Worm (Caenorhabditis elegans) whole organism, early embryonic: ENCODE results near the gene egli-1.

Source experiments
- B0310.2 ChIP-seq: sonication (generic microtip); optimal IDR thresholded peaks from 2 replicates; lab custom pipeline; 2016; ENCODE audit warnings: mild to moderate bottlenecking, missing genetic modification characterization, missing compliant biosample characterization
- F13C5.2 ChIP-seq: sonication (generic microtip); optimal IDR thresholded peaks from 2 replicates; lab custom pipeline; 2017; ENCODE audit warnings: mild to moderate bottlenecking, missing genetic modification characterization, inconsistent platforms, missing compliant biosample characterization
- aly-1 ChIP-seq: sonication (generic microtip); optimal IDR thresholded peaks from 2 replicates; lab custom pipeline; 2016; ENCODE audit warnings: missing genetic modification characterization, missing compliant biosample characterization
- ama-1 ChIP-seq: fragments of 150-350 bp; optimal IDR thresholded peaks from 2 replicates; lab custom pipeline; 2014
- ceh-13 ChIP-seq: fragments of 200-800 bp; sonication (Bioruptor generic); optimal IDR thresholded peaks from 2 replicates; lab custom pipeline; 2018; ENCODE audit warnings: mild to moderate bottlenecking, missing genetic modification characterization, missing compliant biosample characterization
- ceh-36 ChIP-seq: sonication (generic microtip); optimal IDR thresholded peaks from 2 replicates; lab custom pipeline; 2016; ENCODE audit warnings: missing genetic modification characterization, inconsistent platforms, missing compliant biosample characterization
- ets-7 ChIP-seq: sonication (generic microtip); optimal IDR thresholded peaks from 2 replicates; lab custom pipeline; 2016; ENCODE audit warnings: missing genotype, missing genetic modification characterization, missing compliant biosample characterization
- flt-1 ChIP-seq: fragments of 200-800 bp; sonication (Bioruptor generic); IDR thresholded peaks from 2 replicates; pipeline ENCODE4 v1.3.6; 2022; ENCODE audit warnings: missing genetic modification characterization, missing compliant biosample characterization
- hmbx-1 ChIP-seq: sonication (generic microtip); optimal IDR thresholded peaks from 2 replicates; lab custom pipeline; 2016; ENCODE audit warnings: mild to moderate bottlenecking, missing genetic modification characterization, missing compliant biosample characterization
- hmg-4 ChIP-seq: fragments of 200-800 bp; sonication (Bioruptor generic); optimal IDR thresholded peaks from 2 replicates; lab custom pipeline; 2018; ENCODE audit warnings: mild to moderate bottlenecking, missing genetic modification characterization, missing compliant biosample characterization
- pes-1 ChIP-seq: fragments of 200-800 bp; sonication (Bioruptor generic); IDR thresholded peaks from 2 replicates; pipeline ENCODE4 v1.3.6; 2022; ENCODE audit warnings: missing genetic modification reagents, missing genetic modification characterization, missing compliant biosample characterization
- scrt-1 ChIP-seq: fragments of 200-800 bp; sonication (Bioruptor generic); IDR thresholded peaks from 2 replicates; pipeline ENCODE4 v1.3.6; 2022; ENCODE audit warnings: missing genetic modification characterization, missing compliant biosample characterization
- sea-1 ChIP-seq: fragments of 200-800 bp; sonication (Bioruptor generic); conservative IDR thresholded peaks from 2 replicates; pipeline ENCODE4 v1.3.6; 2022; ENCODE audit warnings: missing genetic modification characterization, missing compliant biosample characterization
- tra-4 ChIP-seq: sonication (generic microtip); optimal IDR thresholded peaks from 2 replicates; lab custom pipeline; 2017; ENCODE audit warnings: missing genetic modification characterization, missing compliant biosample characterization

- no peak for TF ChIP-seq ceh-36 (tag; lab: Kevin White, UChicago)
- no peak for TF ChIP-seq ama-1 (lab: Kevin White, UChicago)
- TF ChIP-seq hmbx-1 (tag; lab: Kevin White, UChicago): no peak
- no peak for TF ChIP-seq sea-1
- TF ChIP-seq B0310.2 (tag; lab: Kevin White, UChicago): no peak
- TF ChIP-seq ceh-13: no peak
- no peak for TF ChIP-seq flt-1 (GFP tag; lab: Robert Waterston, UW)
- TF ChIP-seq tra-4 (tag; lab: Kevin White, UChicago): no peak
- no peak for TF ChIP-seq hmg-4 (GFP tag; lab: Kevin White, UChicago)
- no peak for TF ChIP-seq F13C5.2 (tag; lab: Kevin White, UChicago)
- TF ChIP-seq aly-1 (tag; lab: Kevin White, UChicago): no peak
- TF ChIP-seq scrt-1 (GFP tag; lab: Robert Waterston, UW): no peak
- TF ChIP-seq ets-7 (tag; lab: Kevin White, UChicago): no peak
- no peak for TF ChIP-seq pes-1
Measured at ce11 chrII:9333714-9334113, 10.0 kb downstream of the egli-1 start, which contains the start of gene scp-1.
